Worm (Caenorhabditis elegans) whole organism, L4 larva: ENCODE results near the gene srh-127.

ENCODE experiments used
- F37D6.2 ChIP-seq: sonication (generic microtip); optimal IDR thresholded peaks from 2 replicates; lab custom pipeline; 2016; ENCODE audit warnings: mild to moderate bottlenecking, missing genetic modification characterization, missing compliant biosample characterization
- F44E2.7 ChIP-seq: fragments of 200-800 bp; sonication (Bioruptor generic); IDR thresholded peaks from 2 replicates; pipeline ENCODE4 v2.1.2; 2022; ENCODE audit warnings: missing genetic modification characterization, missing compliant biosample characterization
- F49E8.2 ChIP-seq: sonication (generic microtip); optimal IDR thresholded peaks from 2 replicates; lab custom pipeline; 2016; ENCODE audit warnings: missing compliant biosample characterization, mild to moderate bottlenecking, missing genetic modification characterization, borderline replicate concordance
- R02D3.7 ChIP-seq: fragments of 150-350 bp; sonication (generic microtip); optimal IDR thresholded peaks from 3 replicates; lab custom pipeline; 2014; ENCODE audit warnings: missing biosample characterization, missing genetic modification characterization
- T26A8.4 ChIP-seq: fragments of 200-800 bp; sonication (Bioruptor generic); IDR thresholded peaks from 2 replicates; pipeline ENCODE4 v1.3.6; 2022; ENCODE audit warnings: missing genetic modification characterization, missing compliant biosample characterization
- Y48G9A.11 ChIP-seq: fragments of 200-800 bp; sonication (Bioruptor generic); IDR thresholded peaks from 2 replicates; pipeline ENCODE4 v1.3.6; 2022; ENCODE audit warnings: missing genetic modification reagents, missing genetic modification characterization, missing compliant biosample characterization
- Y5F2A.4 ChIP-seq: fragments of 200-800 bp; sonication (Bioruptor generic); optimal IDR thresholded peaks from 2 replicates; lab custom pipeline; 2018; ENCODE audit warnings: mild to moderate bottlenecking, missing genetic modification characterization, missing compliant biosample characterization
- aha-1 ChIP-seq: fragments of 150-350 bp; peaks from one replicate; lab custom pipeline; 2014; ENCODE audit warnings: missing biosample characterization, missing genetic modification characterization
- ama-1 ChIP-seq: fragments of 150-350 bp; optimal IDR thresholded peaks from 2 replicates; lab custom pipeline; 2014; ENCODE audit warnings: inconsistent platforms, mixed read lengths
- attf-4 ChIP-seq: sonication (generic microtip); optimal IDR thresholded peaks from 3 replicates; lab custom pipeline; 2017; ENCODE audit warnings: missing biosample characterization, missing genetic modification characterization
- ceh-20 ChIP-seq: fragments of 200-800 bp; sonication (Bioruptor generic); IDR thresholded peaks from 2 replicates; pipeline ENCODE4 v1.3.6; 2022; ENCODE audit warnings: missing genetic modification reagents, missing genetic modification characterization, missing compliant biosample characterization
- ceh-28 ChIP-seq: fragments of 150-350 bp; optimal IDR thresholded peaks from 2 replicates; lab custom pipeline; 2014; ENCODE audit warnings: missing biosample characterization, missing genetic modification reagents, missing genetic modification characterization
- ceh-32 ChIP-seq: sonication (generic microtip); optimal IDR thresholded peaks from 2 replicates; lab custom pipeline; 2016; ENCODE audit warnings: mild to moderate bottlenecking, missing genetic modification characterization, missing compliant biosample characterization; ENCODE audit not compliant: poor library complexity
- ceh-44 ChIP-seq: fragments of 200-800 bp; sonication (Bioruptor generic); IDR thresholded peaks from 2 replicates; pipeline ENCODE4 v1.3.6; 2022; ENCODE audit warnings: missing genetic modification reagents, missing genetic modification characterization, missing compliant biosample characterization
- ceh-62 ChIP-seq: sonication (generic microtip); optimal IDR thresholded peaks from 2 replicates; lab custom pipeline; 2017; ENCODE audit warnings: missing biosample characterization, missing genetic modification characterization
- ctbp-1 ChIP-seq: fragments of 200-800 bp; sonication (Bioruptor generic); IDR thresholded peaks from 2 replicates; pipeline ENCODE4 v1.3.6; 2022; ENCODE audit warnings: missing genetic modification reagents, missing genetic modification characterization, missing compliant biosample characterization
- daf-16 ChIP-seq, 3 experiments: sonication (generic microtip); optimal IDR thresholded peaks; 2 replicates each; lab custom pipeline; 2016 to 2017; ENCODE audit warnings: missing genetic modification characterization in 3 of 3, missing genetic modification reagents in 3 of 3, mild to moderate bottlenecking in 2 of 3, missing compliant biosample characterization in 2 of 3, missing biosample characterization in 1 of 3, moderate library complexity in 1 of 3
- dmd-6 ChIP-seq: fragments of 200-800 bp; sonication (Bioruptor generic); IDR thresholded peaks from 2 replicates; pipeline ENCODE4 v1.3.6; 2022; ENCODE audit warnings: missing genetic modification reagents, missing genetic modification characterization, missing compliant biosample characterization
- dmd-8 ChIP-seq: fragments of 200-800 bp; sonication (Bioruptor generic); IDR thresholded peaks from 2 replicates; pipeline ENCODE4 v1.3.6; 2022; ENCODE audit warnings: missing genetic modification characterization, missing compliant biosample characterization
- egl-27 ChIP-seq: sonication (generic microtip); optimal IDR thresholded peaks from 3 replicates; lab custom pipeline; 2017; ENCODE audit warnings: missing biosample characterization, missing genetic modification reagents, missing genetic modification characterization
- egl-43 ChIP-seq: fragments of 200-800 bp; sonication (Bioruptor generic); IDR thresholded peaks from 2 replicates; pipeline ENCODE4 v1.3.6; 2022; ENCODE audit warnings: missing genetic modification reagents, missing genetic modification characterization, missing compliant biosample characterization
- fkh-10 ChIP-seq: fragments of 150-350 bp; optimal IDR thresholded peaks from 2 replicates; lab custom pipeline; 2014; ENCODE audit warnings: missing biosample characterization, missing genetic modification reagents, missing genetic modification characterization
- fos-1 ChIP-seq: fragments of 150-350 bp; optimal IDR thresholded peaks from 2 replicates; lab custom pipeline; 2014; ENCODE audit warnings: missing biosample characterization, missing genetic modification characterization
- hlh-11 ChIP-seq: fragments of 200-800 bp; sonication (Bioruptor generic); optimal IDR thresholded peaks from 2 replicates; lab custom pipeline; 2018; ENCODE audit warnings: mild to moderate bottlenecking, missing genetic modification characterization, missing compliant biosample characterization
- jun-1 ChIP-seq: fragments of 150-350 bp; optimal IDR thresholded peaks from 2 replicates; lab custom pipeline; 2014; ENCODE audit warnings: missing biosample characterization, missing genetic modification reagents, missing genetic modification characterization
- lim-7 ChIP-seq: fragments of 200-800 bp; sonication (Bioruptor generic); IDR thresholded peaks from 2 replicates; pipeline ENCODE4 v1.3.6; 2022; ENCODE audit warnings: missing genetic modification characterization, missing compliant biosample characterization
- lin-15B ChIP-seq: fragments of 150-350 bp; sonication (generic microtip); optimal IDR thresholded peaks from 3 replicates; lab custom pipeline; 2014; ENCODE audit warnings: missing biosample characterization, missing genetic modification characterization
- lin-38 ChIP-seq: fragments of 200-800 bp; sonication (Bioruptor generic); IDR thresholded peaks from 2 replicates; pipeline ENCODE4 v1.3.6; 2022; ENCODE audit warnings: missing genetic modification reagents, missing genetic modification characterization, missing compliant biosample characterization
- lsy-2 ChIP-seq, 2 experiments: fragments of 150-350 bp in 1 of 2; sonication (generic microtip) in 1 of 2; optimal IDR thresholded peaks; 2 replicates each; lab custom pipeline; 2014 to 2017; ENCODE audit warnings: missing biosample characterization in 2 of 2, missing genetic modification characterization in 2 of 2
- madf-5 ChIP-seq, 2 experiments: fragments of 200-800 bp; sonication (Bioruptor generic); IDR thresholded peaks; 2 replicates each; pipeline ENCODE4 v1.3.6; 2022; ENCODE audit warnings: missing compliant biosample characterization in 2 of 2, missing genetic modification characterization in 2 of 2
- madf-9 ChIP-seq: fragments of 200-800 bp; sonication (Bioruptor generic); conservative IDR thresholded peaks from 2 replicates; pipeline ENCODE4 v1.3.6; 2022; ENCODE audit warnings: missing genetic modification reagents, missing genetic modification characterization, missing compliant biosample characterization
- mep-1 ChIP-seq: fragments of 150-350 bp; sonication (generic microtip); optimal IDR thresholded peaks from 3 replicates; lab custom pipeline; 2014; ENCODE audit warnings: missing biosample characterization, missing genetic modification characterization
- mxl-3 ChIP-seq: fragments of 200-800 bp; sonication (Bioruptor generic); optimal IDR thresholded peaks from 2 replicates; lab custom pipeline; 2018; ENCODE audit warnings: mild to moderate bottlenecking, missing genetic modification characterization, missing compliant biosample characterization
- nhr-102 ChIP-seq: sonication (generic microtip); optimal IDR thresholded peaks from 2 replicates; lab custom pipeline; 2016; ENCODE audit warnings: mild to moderate bottlenecking, missing genetic modification characterization, moderate library complexity, missing compliant biosample characterization
- nhr-111 ChIP-seq: fragments of 200-800 bp; sonication (Bioruptor generic); optimal IDR thresholded peaks from 2 replicates; lab custom pipeline; 2018; ENCODE audit warnings: mild to moderate bottlenecking, missing genetic modification characterization, missing compliant biosample characterization
- nhr-41 ChIP-seq: fragments of 200-800 bp; sonication (Bioruptor generic); IDR thresholded peaks from 2 replicates; pipeline ENCODE4 v1.3.6; 2022; ENCODE audit warnings: missing genetic modification reagents, missing genetic modification characterization, missing compliant biosample characterization
- nhr-42 ChIP-seq: fragments of 200-800 bp; sonication (Bioruptor generic); IDR thresholded peaks from 2 replicates; pipeline ENCODE4 v1.3.6; 2022; ENCODE audit warnings: missing genetic modification characterization, missing compliant biosample characterization
- pha-4 ChIP-seq, 2 experiments: fragments of 150-350 bp in 1 of 2; fragments of 200-800 bp in 1 of 2; sonication (Bioruptor generic) in 1 of 2; IDR thresholded peaks in 1 of 2; optimal IDR thresholded peaks in 1 of 2; 2 replicates each; pipeline versions ENCODE4 v1.3.6 to Lab custom; 2014 to 2022; ENCODE audit warnings: missing genetic modification characterization in 2 of 2, missing genetic modification reagents in 2 of 2, missing biosample characterization in 1 of 2, missing compliant biosample characterization in 1 of 2
- snpc-1.2 ChIP-seq: fragments of 200-800 bp; sonication (Bioruptor generic); IDR thresholded peaks from 2 replicates; pipeline ENCODE4 v1.3.6; 2022; ENCODE audit warnings: missing genetic modification reagents, missing genetic modification characterization, missing compliant biosample characterization
- tra-1 ChIP-seq: fragments of 200-800 bp; sonication (Bioruptor generic); IDR thresholded peaks from 2 replicates; pipeline ENCODE4 v1.3.6; 2022; ENCODE audit warnings: missing genetic modification reagents, missing genetic modification characterization, missing compliant biosample characterization
- unc-130 ChIP-seq: sonication (generic microtip); optimal IDR thresholded peaks from 2 replicates; lab custom pipeline; 2016; ENCODE audit warnings: missing genetic modification reagents, missing genetic modification characterization, missing compliant biosample characterization
- unc-39 ChIP-seq: sonication (generic microtip); optimal IDR thresholded peaks from 2 replicates; lab custom pipeline; 2017; ENCODE audit warnings: missing biosample characterization, missing genetic modification characterization
- zip-11 ChIP-seq: fragments of 200-800 bp; sonication (Bioruptor generic); IDR thresholded peaks from 2 replicates; pipeline ENCODE4 v1.3.6; 2022; ENCODE audit warnings: missing genetic modification characterization, missing compliant biosample characterization
- ztf-7 ChIP-seq: fragments of 150-350 bp; optimal IDR thresholded peaks from 2 replicates; lab custom pipeline; 2014; ENCODE audit warnings: missing biosample characterization, missing genetic modification characterization

Gene srh-127

ce11 chrV:2869503-2869902 is 23.6 kb upstream of the srh-127 start, which contains the start of gene srh-241:
Gene srh-241, minus strand, starts transcription at chrV:2869603.
- no peak for TF ChIP-seq F49E8.2 (tag; lab: Kevin White, UChicago)
- no peak for TF ChIP-seq lin-15B (tag; lab: Kevin White, UChicago)
- TF ChIP-seq snpc-1.2 (GFP tag; lab: Robert Waterston, UW): no peak
- TF ChIP-seq mxl-3 (GFP tag; lab: Kevin White, UChicago): no peak
- no peak for TF ChIP-seq lim-7 (GFP tag; lab: Robert Waterston, UW)
- TF ChIP-seq fos-1: no peak
- TF ChIP-seq egl-43 (GFP tag; lab: Robert Waterston, UW): no peak
- TF ChIP-seq jun-1: no peak
- TF ChIP-seq mep-1 (tag; lab: Kevin White, UChicago): no peak
- TF ChIP-seq, all 104 proteins: peak for 0

ce11 chrV:2870127-2870526 is 22.9 kb upstream of the srh-127 start, which contains the start of gene srh-243:
Gene srh-243, plus strand, starts transcription at chrV:2870427.
- TF ChIP-seq lin-38 (GFP tag; lab: Robert Waterston, UW) (no peak), egl-43 (GFP tag; lab: Robert Waterston, UW) (no peak), F44E2.7 (no peak), ztf-7 (tag; lab: Kevin White, UChicago) (no peak), ceh-62 (tag; lab: Kevin White, UChicago) (no peak), unc-130 (GFP tag; lab: Kevin White, UChicago) (no peak)

ce11 chrV:2871754-2872504 is 21.1 kb upstream of the srh-127 start:
- TF ChIP-seq ceh-32 (tag; lab: Kevin White, UChicago): no peak
- TF ChIP-seq nhr-102 (tag; lab: Kevin White, UChicago): peak; percentile 17
- no peak for TF ChIP-seq unc-39
- TF ChIP-seq F37D6.2 (tag; lab: Kevin White, UChicago): no peak
- TF ChIP-seq ceh-44: no peak
- no peak for TF ChIP-seq fkh-10 (GFP tag; lab: Kevin White, UChicago)
- TF ChIP-seq zip-11 (GFP tag; lab: Robert Waterston, UW): no peak
- TF ChIP-seq F49E8.2 (tag; lab: Kevin White, UChicago): no peak
- TF ChIP-seq nhr-111 (GFP tag; lab: Kevin White, UChicago): no peak
- peak; percentile 31; the same call in 1 of the 2 replicates for TF ChIP-seq T26A8.4 (GFP tag; lab: Robert Waterston, UW)
- TF ChIP-seq ama-1: no peak
- TF ChIP-seq nhr-42 (GFP tag; lab: Robert Waterston, UW): no peak
- TF ChIP-seq daf-16 (GFP tag; optimal IDR thresholded peaks at IDR 0.05; lab: Kevin White, UChicago): no peak
- TF ChIP-seq daf-16 (tag; optimal IDR thresholded peaks at IDR 0.05; lab: Kevin White, UChicago): no peak
- peak; percentile 30 for TF ChIP-seq hlh-11
- TF ChIP-seq lim-7 (GFP tag; lab: Robert Waterston, UW): no peak
- no peak for TF ChIP-seq lsy-2 (tag; optimal IDR thresholded peaks at IDR 0.05; lab: Kevin White, UChicago)
- TF ChIP-seq ctbp-1 (GFP tag; lab: Robert Waterston, UW): 0 out of 2 replicates have a peak, but pooled peaks have one; percentile 31
- TF ChIP-seq egl-43 (GFP tag; lab: Robert Waterston, UW): no peak
- TF ChIP-seq fos-1: no peak
- no peak for TF ChIP-seq ceh-28 (tag; lab: Kevin White, UChicago)
- peak; percentile 52; the same call in 1 of the 2 replicates for TF ChIP-seq dmd-8 (GFP tag; lab: Robert Waterston, UW)
- no peak for TF ChIP-seq Y5F2A.4 (GFP tag; lab: Kevin White, UChicago)
- TF ChIP-seq egl-27 (tag; lab: Kevin White, UChicago): no peak
- TF ChIP-seq lin-38 (GFP tag; lab: Robert Waterston, UW): peak; percentile 53
- peak; percentile 31 for TF ChIP-seq dmd-6
- no peak for TF ChIP-seq R02D3.7 (tag; lab: Kevin White, UChicago)
- peak; percentile 95 for TF ChIP-seq aha-1 (tag; lab: Kevin White, UChicago)
- no peak for TF ChIP-seq nhr-41 (GFP tag; lab: Robert Waterston, UW)
- TF ChIP-seq Y48G9A.11: no peak
- no peak for TF ChIP-seq pha-4 (GFP tag; IDR thresholded peaks at IDR 0.05; lab: Robert Waterston, UW)
- TF ChIP-seq pha-4 (tag; optimal IDR thresholded peaks at IDR 0.05; lab: Kevin White, UChicago): no peak
- TF ChIP-seq ceh-20 (GFP tag; lab: Robert Waterston, UW): no peak
- TF ChIP-seq madf-5 (GFP tag; IDR thresholded peaks at IDR 0.05; lab: Robert Waterston, UW): no peak
- peak; percentile 42; the same call in 1 of the 2 replicates for TF ChIP-seq tra-1 (GFP tag; lab: Robert Waterston, UW)
- TF ChIP-seq attf-4 (tag; lab: Kevin White, UChicago): no peak
- TF ChIP-seq madf-9 (GFP tag; lab: Robert Waterston, UW): no peak
